Fruit fly (Drosophila melanogaster) whole organism, pupa: ENCODE data around the gene CG14431.

ENCODE experiments used
- CG10348 ChIP-seq: fragments of 200-800 bp; sonication (Bioruptor generic); IDR thresholded peaks from 2 replicates; pipeline ENCODE4 v1.3.6; 2022; ENCODE audit warnings: missing biosample characterization, missing genetic modification characterization
- CG15710 ChIP-seq: fragments of 200-800 bp; sonication (Bioruptor generic); optimal IDR thresholded peaks from 2 replicates; lab custom pipeline; 2018; ENCODE audit warnings: missing biosample characterization, mild to moderate bottlenecking, missing genetic modification characterization, moderate library complexity
- CG8159 ChIP-seq: fragments of 200-800 bp; sonication (Bioruptor generic); optimal IDR thresholded peaks from 3 replicates; lab custom pipeline; 2018; ENCODE audit warnings: missing biosample characterization, mild to moderate bottlenecking, missing genetic modification characterization, moderate library complexity
- Pif1A ChIP-seq: fragments of 200-800 bp; sonication (Bioruptor generic); optimal IDR thresholded peaks from 3 replicates; lab custom pipeline; 2016; ENCODE audit warnings: missing biosample characterization, missing genetic modification characterization
- Pif1B ChIP-seq: fragments of 200-800 bp; sonication (Bioruptor generic); optimal IDR thresholded peaks from 3 replicates; lab custom pipeline; 2016; ENCODE audit warnings: missing biosample characterization, missing genetic modification characterization

DNA sequence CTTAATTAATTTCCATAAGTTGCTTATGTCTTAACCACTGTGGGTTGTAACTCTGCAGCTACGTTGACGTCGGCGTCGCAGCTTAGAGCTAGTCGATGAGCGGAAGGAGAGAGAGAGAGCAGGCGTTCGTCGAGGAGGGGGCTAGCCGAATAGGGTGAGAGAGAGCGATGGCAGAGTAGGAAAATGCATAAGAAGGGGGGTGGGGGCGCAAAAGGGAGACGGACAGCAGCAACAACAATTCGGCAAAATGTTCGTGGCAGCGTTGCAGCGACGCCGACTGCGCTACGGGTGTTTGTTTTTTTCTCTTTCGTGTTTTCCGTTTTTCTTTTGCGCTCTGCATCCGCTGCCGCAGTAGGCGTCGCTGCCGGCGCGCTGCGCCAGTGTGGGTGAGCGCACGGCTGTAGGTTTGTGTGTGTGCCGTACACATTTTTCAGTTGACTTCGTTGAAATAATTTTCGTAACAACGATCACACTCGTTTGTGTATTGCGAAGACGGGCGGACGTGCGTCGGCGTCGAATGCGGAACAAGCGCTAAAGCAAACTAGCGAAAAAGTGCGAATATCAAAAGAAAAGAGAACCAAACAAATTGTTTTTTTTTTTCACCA is 40.0 kb upstream of the CG14431 start:
- TF ChIP-seq CG8159 (tag; lab: Kevin White, UChicago) (no peak), Pif1A (GFP tag; lab: Kevin White, UChicago) (no peak), CG10348 (GFP tag; lab: Robert Waterston, UW) (no peak), CG15710 (tag; lab: Kevin White, UChicago) (no peak), Pif1B (GFP tag; lab: Kevin White, UChicago) (no peak)
